Worm (Caenorhabditis elegans) whole organism, L4/young adult: ENCODE results near the gene C03H5.4.

Experiments
- W03F9.2 ChIP-seq: fragments of 150-350 bp; optimal IDR thresholded peaks from 2 replicates; lab custom pipeline; 2014; ENCODE audit warnings: missing biosample characterization, missing genetic modification characterization
- dao-5 ChIP-seq: sonication (generic microtip); optimal IDR thresholded peaks from 2 replicates; lab custom pipeline; 2016; ENCODE audit warnings: missing genotype, missing genetic modification characterization, moderate library complexity, missing compliant biosample characterization
- him-1 ChIP-seq: sonication (generic microtip); optimal IDR thresholded peaks from 2 replicates; lab custom pipeline; 2016; ENCODE audit warnings: missing genotype, missing genetic modification reagents, missing genetic modification characterization, missing compliant biosample characterization

Gene C03H5.4

DNA sequence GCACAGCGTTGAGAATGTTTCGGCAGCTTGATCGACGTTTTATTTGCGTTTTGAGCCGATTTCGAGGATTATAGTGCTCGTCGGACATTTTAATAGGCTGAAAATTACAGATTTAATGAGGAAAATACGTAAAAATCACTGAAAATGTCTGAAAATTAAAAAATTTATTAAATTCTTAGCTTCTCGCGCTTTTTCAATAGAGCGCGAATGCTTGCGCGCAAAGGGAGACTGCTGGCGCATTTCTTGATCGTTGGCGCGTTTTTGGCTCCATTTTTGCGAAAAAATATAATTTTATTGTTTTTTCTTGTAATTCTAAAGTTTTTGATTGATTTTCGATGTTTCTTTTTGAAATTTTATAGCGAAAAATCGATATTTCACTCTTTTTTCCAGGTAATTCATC is 35.8 kb downstream of the C03H5.4 start, which contains the start of the genes dnsn-1 and C24H12.4:
Gene dnsn-1 (minus strand): TSS at position 101 of the 400 bp plus-strand sequence.
Gene C24H12.4 (plus strand): TSS at position 391 of the 400 bp plus-strand sequence.
- TF ChIP-seq W03F9.2 (tag; lab: Kevin White, UChicago) (peak; percentile 92), dao-5 (no peak), him-1 (tag; lab: Kevin White, UChicago) (peak; percentile 62)

DNA sequence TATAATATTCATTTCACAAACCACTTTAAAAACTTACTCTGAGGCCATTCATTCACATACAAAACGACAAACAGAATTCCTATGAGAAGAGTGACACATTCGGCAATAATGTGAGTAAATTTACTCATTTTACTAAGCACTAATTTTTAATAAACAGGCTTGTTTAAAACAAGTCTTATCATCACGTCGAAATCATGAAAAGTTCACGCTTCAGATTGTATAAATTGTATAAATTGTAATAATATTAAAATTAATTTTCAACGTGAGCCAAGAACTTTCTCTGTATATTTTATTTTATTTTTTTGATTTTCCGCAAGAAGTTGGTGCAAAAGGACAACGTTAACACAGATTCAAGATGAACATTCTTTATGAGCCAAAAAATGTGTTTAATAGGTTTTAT is 43.7 kb downstream of the C03H5.4 start, which contains the start of gene C24H12.6:
Gene C24H12.6 (minus strand): TSS at position 101 of the 400 bp plus-strand sequence.
- TF ChIP-seq him-1 (tag; lab: Kevin White, UChicago) (no peak), dao-5 (no peak), W03F9.2 (tag; lab: Kevin White, UChicago) (no peak)

DNA sequence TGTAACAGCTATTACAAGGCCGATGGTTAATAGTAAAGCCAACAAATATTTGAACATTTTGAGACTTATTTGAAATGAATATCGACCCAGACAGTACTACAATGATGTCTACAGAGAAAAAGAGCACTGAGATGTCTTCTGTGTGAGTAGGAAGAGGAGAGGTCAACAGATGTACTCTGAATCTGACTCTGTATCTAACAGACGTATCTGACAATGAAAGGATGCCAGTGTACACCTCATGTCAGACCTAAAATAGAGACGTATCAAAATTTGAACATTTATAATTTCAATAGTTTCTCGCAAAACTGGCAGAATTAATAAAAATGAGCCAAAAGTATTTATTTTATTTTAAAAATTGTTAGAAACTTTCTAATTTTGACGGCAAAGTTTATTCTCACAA is 48.0 kb downstream of the C03H5.4 start, which contains the start of gene C24H12.8:
Gene C24H12.8 (minus strand): TSS at position 101 of the 400 bp plus-strand sequence.
- TF ChIP-seq him-1 (tag; lab: Kevin White, UChicago) (no peak), W03F9.2 (tag; lab: Kevin White, UChicago) (no peak), dao-5 (no peak)
